Worm (Caenorhabditis elegans) whole organism, L2 larva: ENCODE measurements around the gene F59A6.3.

Source experiments
- ama-1 ChIP-seq: fragments of 150-350 bp; optimal IDR thresholded peaks from 2 replicates; lab custom pipeline; 2018; ENCODE audit warnings: inconsistent platforms
- blmp-1 ChIP-seq: sonication (generic microtip); optimal IDR thresholded peaks from 2 replicates; lab custom pipeline; 2017; ENCODE audit warnings: missing genetic modification characterization, mild to moderate bottlenecking, missing compliant biosample characterization, antibody characterized with exemption, moderate library complexity; ENCODE audit not compliant: insufficient read depth
- ceh-16 ChIP-seq: fragments of 150-350 bp; optimal IDR thresholded peaks from 2 replicates; lab custom pipeline; 2014; ENCODE audit warnings: missing biosample characterization, missing genetic modification characterization
- ceh-82 ChIP-seq: fragments of 150-350 bp; optimal IDR thresholded peaks from 2 replicates; lab custom pipeline; 2014; ENCODE audit warnings: missing biosample characterization, missing genetic modification characterization
- egl-27 ChIP-seq: sonication (generic microtip); optimal IDR thresholded peaks from 3 replicates; lab custom pipeline; 2017; ENCODE audit warnings: missing biosample characterization, missing genetic modification reagents, missing genetic modification characterization
- elt-3 ChIP-seq: sonication (generic microtip); optimal IDR thresholded peaks from 2 replicates; lab custom pipeline; 2017; ENCODE audit warnings: missing biosample characterization, missing genetic modification characterization
- lin-11 ChIP-seq: fragments of 150-350 bp; sonication (generic microtip); optimal IDR thresholded peaks from 2 replicates; lab custom pipeline; 2014; ENCODE audit warnings: missing biosample characterization, missing genetic modification characterization, inconsistent platforms, mixed read lengths
- mdl-1 ChIP-seq, 2 experiments: fragments of 150-350 bp in 1 of 2; sonication (generic microtip) in 1 of 2; optimal IDR thresholded peaks; 2 replicates each; lab custom pipeline; 2017; ENCODE audit warnings: missing biosample characterization in 2 of 2, missing genetic modification characterization in 2 of 2
- nhr-23 ChIP-seq: fragments of 150-350 bp; optimal IDR thresholded peaks from 2 replicates; lab custom pipeline; 2014; ENCODE audit warnings: missing biosample characterization, missing genetic modification reagents, missing genetic modification characterization
- nhr-237 ChIP-seq: fragments of 150-350 bp; optimal IDR thresholded peaks from 2 replicates; lab custom pipeline; 2014; ENCODE audit warnings: missing biosample characterization, missing genetic modification characterization
- nhr-77 ChIP-seq: fragments of 150-350 bp; optimal IDR thresholded peaks from 2 replicates; lab custom pipeline; 2014; ENCODE audit warnings: missing biosample characterization, missing genetic modification characterization
- peb-1 ChIP-seq: fragments of 150-350 bp; optimal IDR thresholded peaks from 2 replicates; lab custom pipeline; 2014; ENCODE audit warnings: missing biosample characterization, missing genetic modification characterization
- unc-62 ChIP-seq: fragments of 150-350 bp; optimal IDR thresholded peaks from 2 replicates; lab custom pipeline; 2014; ENCODE audit warnings: missing biosample characterization, missing genetic modification reagents, missing genetic modification characterization
- ztf-11 ChIP-seq: sonication (generic microtip); optimal IDR thresholded peaks from 2 replicates; lab custom pipeline; 2017; ENCODE audit warnings: missing biosample characterization, missing genetic modification characterization

ce11 chrII:5019389-5020108, 11.4 kb downstream of the F59A6.3 start:
- TF ChIP-seq elt-3 (no peak), nhr-77 (no peak), mdl-1 (tag; optimal IDR thresholded peaks at IDR 0.05; lab: Kevin White, UChicago) (no peak), ceh-82 (tag; lab: Kevin White, UChicago) (no peak), nhr-237 (tag; lab: Kevin White, UChicago) (no peak), blmp-1 (tag; lab: Kevin White, UChicago) (peak; percentile 53), egl-27 (tag; lab: Kevin White, UChicago) (no peak), peb-1 (tag; lab: Kevin White, UChicago) (no peak), unc-62 (no peak), nhr-23 (tag; lab: Kevin White, UChicago) (no peak), lin-11 (tag; lab: Kevin White, UChicago) (no peak), ama-1 (lab: Kevin White, UChicago) (no peak), ztf-11 (tag; lab: Kevin White, UChicago) (no peak), ceh-16 (tag; lab: Kevin White, UChicago) (no peak)
